Worm (Caenorhabditis elegans) whole organism, L1 larva: ENCODE results near the gene F35H10.3.

ENCODE experiments used
- alr-1 ChIP-seq: fragments of 200-800 bp; sonication (Bioruptor generic); optimal IDR thresholded peaks from 2 replicates; lab custom pipeline; 2018; ENCODE audit warnings: borderline replicate concordance, mild to moderate bottlenecking, missing genetic modification characterization, missing compliant biosample characterization
- ama-1 ChIP-seq: fragments of 150-350 bp; optimal IDR thresholded peaks from 2 replicates; lab custom pipeline; 2014
- ceh-90 ChIP-seq: sonication (generic microtip); optimal IDR thresholded peaks from 2 replicates; lab custom pipeline; 2016; ENCODE audit warnings: missing genetic modification characterization, missing compliant biosample characterization
- lin-39 ChIP-seq: fragments of 150-350 bp; optimal IDR thresholded peaks from 2 replicates; lab custom pipeline; 2014; ENCODE audit warnings: missing biosample characterization, missing genetic modification reagents, missing genetic modification characterization
- nhr-77 ChIP-seq: fragments of 150-350 bp; optimal IDR thresholded peaks from 2 replicates; lab custom pipeline; 2014; ENCODE audit warnings: missing biosample characterization, missing genetic modification characterization
- rnt-1 ChIP-seq: sonication (generic microtip); optimal IDR thresholded peaks from 2 replicates; lab custom pipeline; 2016; ENCODE audit warnings: mild to moderate bottlenecking, missing genetic modification characterization, moderate library complexity, missing compliant biosample characterization
- snpc-4 ChIP-seq: fragments of 150-350 bp; optimal IDR thresholded peaks from 2 replicates; lab custom pipeline; 2014; ENCODE audit warnings: missing biosample characterization, missing genetic modification characterization
- sptf-1 ChIP-seq: fragments of 150-350 bp; optimal IDR thresholded peaks from 2 replicates; lab custom pipeline; 2014; ENCODE audit warnings: missing biosample characterization, missing genetic modification characterization
- unc-130 ChIP-seq: fragments of 150-350 bp; optimal IDR thresholded peaks from 2 replicates; lab custom pipeline; 2017; ENCODE audit warnings: missing biosample characterization, missing genetic modification characterization, inconsistent platforms
- ztf-11 ChIP-seq, 2 experiments: sonication (generic microtip); optimal IDR thresholded peaks; 2 replicates each; lab custom pipeline; 2016 to 2017; ENCODE audit warnings: missing genetic modification characterization in 2 of 2, missing biosample characterization in 1 of 2, missing compliant biosample characterization in 1 of 2

- TF ChIP-seq sptf-1 = no peak
- TF ChIP-seq snpc-4 (tag; lab: Kevin White, UChicago) = no peak
- no peak for TF ChIP-seq ztf-11 (tag; optimal IDR thresholded peaks at IDR 0.05; lab: Kevin White, UChicago)
- no peak for TF ChIP-seq lin-39 (tag; lab: Kevin White, UChicago)
- no peak for TF ChIP-seq ama-1 (lab: Kevin White, UChicago)
- no peak for TF ChIP-seq ceh-90 (tag; lab: Kevin White, UChicago)
- TF ChIP-seq nhr-77 (tag; lab: Kevin White, UChicago) = no peak
- TF ChIP-seq rnt-1 = no peak
- TF ChIP-seq alr-1 (tag; lab: Kevin White, UChicago) = no peak
- TF ChIP-seq unc-130 (tag; lab: Kevin White, UChicago) = no peak
Observed at ce11 chrIV:8332526-8332925, 6.8 kb downstream of the F35H10.3 start, which contains the start of gene lys-10.
